Worm (Caenorhabditis elegans) whole organism, midembryonic: ENCODE data around the gene R11E3.1.

Source experiments
- cog-1 ChIP-seq: sonication (generic microtip); optimal IDR thresholded peaks from 2 replicates; lab custom pipeline; 2016; ENCODE audit warnings: missing genetic modification characterization, missing compliant biosample characterization
- flt-1 ChIP-seq: fragments of 200-800 bp; sonication (Bioruptor generic); IDR thresholded peaks from 2 replicates; pipeline ENCODE4 v1.3.6; 2022; ENCODE audit warnings: missing genetic modification characterization, missing compliant biosample characterization

DNA sequence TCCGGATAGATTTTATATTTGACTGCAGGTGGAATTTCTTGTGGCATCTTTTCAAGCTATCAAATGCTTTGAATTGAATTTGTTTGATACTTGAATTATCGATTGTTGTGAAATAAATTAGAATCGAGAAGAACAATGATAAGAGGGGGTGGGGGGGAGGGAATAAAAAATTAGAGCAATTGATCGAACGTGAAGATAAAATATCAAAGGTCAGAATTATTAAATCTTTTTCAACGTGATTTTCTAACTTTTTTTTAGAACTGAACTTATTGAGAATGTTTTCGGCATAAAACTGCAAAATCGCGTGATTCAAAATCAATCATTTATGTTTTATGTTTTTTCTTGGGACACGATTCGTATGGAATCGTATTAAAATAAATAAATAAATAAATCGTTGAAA lies 37.7 kb downstream of the R11E3.1 start, which contains the start of gene mpz-4:
- TF ChIP-seq cog-1 (tag; lab: Kevin White, UChicago) (no peak), flt-1 (GFP tag; lab: Robert Waterston, UW) (no peak)
